Fruit fly (Drosophila melanogaster): ENCODE measurements around the gene RpL34a.

RpL34a gene

dm6 chr3R:26042131-26042885, 16.8 kb downstream of the RpL34a start (continued):
- TF ChIP-seq CG6791 (GFP tag; IDR thresholded peaks at IDR 0.05; ENCODE audit: partially characterized antibody) (no peak), CG8359 (GFP tag; optimal IDR thresholded peaks at IDR 0.05; ENCODE audit: borderline replicate concordance) (peak; percentile 86), mam (GFP tag; optimal IDR thresholded peaks at IDR 0.05) (peak; percentile 97), CG10543 (GFP tag; optimal IDR thresholded peaks at IDR 0.05) (peak; percentile 93), Doc3 (GFP tag; IDR thresholded peaks at IDR 0.05; ENCODE audit: partially characterized antibody) (no peak), pb (GFP tag; optimal IDR thresholded peaks at IDR 0.05) (peak; percentile 96), CG2875 (GFP tag; optimal IDR thresholded peaks at IDR 0.05) (peak; percentile 95), CG10565 (GFP tag; optimal IDR thresholded peaks at IDR 0.05) (peak; percentile 90), CG9727 (GFP tag; optimal IDR thresholded peaks at IDR 0.05) (peak; percentile 97), CG3065 (GFP tag; optimal IDR thresholded peaks at IDR 0.05) (peak; percentile 94), CG6765 (GFP tag; optimal IDR thresholded peaks at IDR 0.05) (peak; percentile 92), chn (GFP tag; optimal IDR thresholded peaks at IDR 0.05) (peak; percentile 98), gsb (GFP tag; IDR thresholded peaks at IDR 0.05) (peak; percentile 91), scrt (GFP tag; optimal IDR thresholded peaks at IDR 0.05) (peak; percentile 91), sr (GFP tag; IDR thresholded peaks at IDR 0.05) (peak; percentile 92), Sox102F (GFP tag; optimal IDR thresholded peaks at IDR 0.05) (peak; percentile 98), Hr39 (optimal IDR thresholded peaks at IDR 0.05) (no peak), B-H2 (GFP tag; optimal IDR thresholded peaks at IDR 0.05) (peak; percentile 87), CG11456 (GFP tag; IDR thresholded peaks at IDR 0.05) (peak; percentile 97), fd102C (GFP tag; optimal IDR thresholded peaks at IDR 0.05) (peak; percentile 64), MBD-R2 (GFP tag; IDR thresholded peaks at IDR 0.05) (peak; percentile 94), Rfx (GFP tag; IDR thresholded peaks at IDR 0.05) (peak; percentile 98), Poxn (GFP tag; IDR thresholded peaks at IDR 0.05) (peak; percentile 90), bsh (GFP tag; optimal IDR thresholded peaks at IDR 0.05) (peak; percentile 82 to 98), Scr (GFP tag; IDR thresholded peaks at IDR 0.05; ENCODE audit: partially characterized antibody) (no peak), nmo (GFP tag; optimal IDR thresholded peaks at IDR 0.05) (peak; percentile 96), amos (GFP tag; IDR thresholded peaks at IDR 0.05; ENCODE audit: partially characterized antibody) (no peak), lola (GFP tag; optimal IDR thresholded peaks at IDR 0.05) (peak in 1 of 3 experiments; percentile 92), bigmax (GFP tag; optimal IDR thresholded peaks at IDR 0.05) (peak; percentile 44), bbx (GFP tag; IDR thresholded peaks at IDR 0.05; ENCODE audit: partially characterized antibody) (no peak), CG17186 (GFP tag; optimal IDR thresholded peaks at IDR 0.05) (peak; percentile 90), schlank (tag; optimal IDR thresholded peaks at IDR 0.05) (peak; percentile 93), CG31388 (GFP tag; optimal IDR thresholded peaks at IDR 0.05) (peak; percentile 89), gt (GFP tag; IDR thresholded peaks at IDR 0.05) (peak; percentile 84), CoRest (tag; optimal IDR thresholded peaks at IDR 0.05) (peak; percentile 96), Ets97D (GFP tag; optimal IDR thresholded peaks at IDR 0.05) (peak; percentile 91), tna (GFP tag; IDR thresholded peaks at IDR 0.05; ENCODE audit: partially characterized antibody) (no peak), CG15269 (tag; optimal IDR thresholded peaks at IDR 0.05) (peak; percentile 95), Chrac-16 (GFP tag; optimal IDR thresholded peaks at IDR 0.05) (peak; percentile 97), CG4282 (GFP tag; optimal IDR thresholded peaks at IDR 0.05) (peak; percentile 94), Gsc (GFP tag; IDR thresholded peaks at IDR 0.05) (peak; percentile 90), Xbp1 (GFP tag; optimal IDR thresholded peaks at IDR 0.05) (peak; percentile 98), zen2 (GFP tag; IDR thresholded peaks at IDR 0.05; ENCODE audit: partially characterized antibody) (no peak), CG17328 (GFP tag; IDR thresholded peaks at IDR 0.05) (peak; percentile 98), nerfin-1 (tag; optimal IDR thresholded peaks at IDR 0.05) (peak; percentile 84), D (optimal IDR thresholded peaks at IDR 0.05) (no peak), D (GFP tag; optimal IDR thresholded peaks at IDR 0.05) (peak; percentile 94), seq (GFP tag; IDR thresholded peaks at IDR 0.05) (peak; percentile 97)
